Worm (Caenorhabditis elegans) whole organism, L4/young adult: ENCODE results near the gene T23B7.2.

Source experiments
- dao-5 ChIP-seq: sonication (generic microtip); optimal IDR thresholded peaks from 2 replicates; lab custom pipeline; 2016; ENCODE audit warnings: missing genotype, missing genetic modification characterization, moderate library complexity, missing compliant biosample characterization
- him-1 ChIP-seq: sonication (generic microtip); optimal IDR thresholded peaks from 2 replicates; lab custom pipeline; 2016; ENCODE audit warnings: missing genotype, missing genetic modification reagents, missing genetic modification characterization, missing compliant biosample characterization

DNA sequence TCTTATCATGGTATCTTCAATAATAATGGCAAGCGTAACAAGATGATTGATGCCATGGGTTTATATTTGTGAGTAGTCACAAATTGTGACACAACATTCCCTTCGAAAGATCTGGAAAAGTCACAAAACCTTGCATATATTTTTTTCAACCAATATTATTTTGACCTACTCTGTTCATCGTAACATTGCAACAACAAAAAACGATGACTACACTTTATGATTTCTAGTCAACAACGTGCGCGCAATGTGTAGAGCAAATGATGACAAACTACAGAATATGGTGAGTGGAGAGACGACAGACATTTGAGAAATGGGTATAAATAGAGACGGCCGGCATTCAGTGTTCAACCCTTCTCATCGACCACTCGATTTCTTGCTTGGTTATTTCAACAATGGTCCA lies 39.7 kb upstream of the T23B7.2 start, which contains the start of gene gst-7:
- TF ChIP-seq him-1 (tag; lab: Kevin White, UChicago) (no peak), dao-5 (tag; lab: Kevin White, UChicago) (no peak)
